Worm (Caenorhabditis elegans): ENCODE data around the gene F26G1.5.

ce11 chrII:4729733-4730132, 41.4 kb downstream of the F26G1.5 start, which contains the start of gene F41C3.7:
- no peak for TF ChIP-seq ama-1 (optimal IDR thresholded peaks at IDR 0.05)
- TF ChIP-seq ceh-13 (GFP tag; optimal IDR thresholded peaks at IDR 0.05), result no peak
- TF ChIP-seq hnd-1 (tag; optimal IDR thresholded peaks at IDR 0.05), result no peak
- TF ChIP-seq flt-1 (GFP tag; IDR thresholded peaks at IDR 0.05), result no peak
- no peak for TF ChIP-seq B0310.2 (tag; optimal IDR thresholded peaks at IDR 0.05)
- TF ChIP-seq aly-1 (tag; optimal IDR thresholded peaks at IDR 0.05), result no peak
- no peak for TF ChIP-seq tbx-11 (GFP tag; IDR thresholded peaks at IDR 0.05)
- TF ChIP-seq ceh-36 (tag; optimal IDR thresholded peaks at IDR 0.05), result no peak
- no peak for TF ChIP-seq tbx-37 (GFP tag; conservative IDR thresholded peaks at IDR 0.05)
- TF ChIP-seq hmbx-1 (tag; optimal IDR thresholded peaks at IDR 0.05), result no peak
- TF ChIP-seq ets-7 (tag; optimal IDR thresholded peaks at IDR 0.05), result no peak
- no peak for TF ChIP-seq tra-4 (tag; optimal IDR thresholded peaks at IDR 0.05)
- TF ChIP-seq sea-1 (GFP tag; conservative IDR thresholded peaks at IDR 0.05), result no peak
- TF ChIP-seq F13C5.2 (tag; optimal IDR thresholded peaks at IDR 0.05), result no peak

Data from whole organism, early embryonic.